Worm (Caenorhabditis elegans): ENCODE measurements around the gene Y73B6BL.37.
A peak's percentile ranks its signal among the peaks of the same experiment; 100 is the strongest.

DNA sequence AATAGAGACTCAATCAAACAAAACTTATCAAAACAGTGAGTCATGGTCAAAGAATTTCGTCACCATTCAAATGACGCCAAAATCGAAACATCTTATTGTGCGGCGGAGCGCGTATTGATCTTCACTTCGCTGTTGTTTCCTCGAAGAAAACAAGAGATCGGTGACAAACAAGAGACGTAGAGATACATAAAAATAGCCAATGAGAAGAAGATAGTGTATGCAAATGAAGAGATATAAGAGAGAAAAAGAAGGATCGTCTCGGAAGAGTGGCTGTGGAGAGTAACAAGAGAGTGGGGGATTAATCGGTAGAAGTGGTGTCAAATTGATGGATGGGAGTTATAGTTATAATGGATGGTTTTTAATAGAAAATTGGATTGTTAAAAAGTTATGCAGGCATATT lies 12.4 kb upstream of the Y73B6BL.37 start:
- TF ChIP-seq ama-1 (optimal IDR thresholded peaks at IDR 0.05) (no peak), lsy-2 (tag; optimal IDR thresholded peaks at IDR 0.05) (peak in 1 of 2 experiments; percentile 71), elt-1 (tag; optimal IDR thresholded peaks at IDR 0.05) (no peak), mab-5 (tag; optimal IDR thresholded peaks at IDR 0.05) (peak; percentile 76), nhr-77 (tag; optimal IDR thresholded peaks at IDR 0.05) (no peak), R02D3.7 (tag; optimal IDR thresholded peaks at IDR 0.05) (no peak), unc-62 (GFP tag; optimal IDR thresholded peaks at IDR 0.05) (no peak)

Measured in whole organism, L2 larva.